Fruit fly (Drosophila melanogaster) whole organism, embryonic: Measurements from ENCODE around the gene nan.
A peak's percentile ranks its signal among the peaks of the same experiment; 100 is the strongest.

Experiments
- Adf1 ChIP-seq: fragments of 200-800 bp; sonication (Bioruptor generic); IDR thresholded peaks from 2 replicates; pipeline ENCODE4 v1.3.6; 2022; ENCODE audit warnings: missing biosample characterization, missing genetic modification characterization
- Atf6 ChIP-seq: fragments of 200-800 bp; sonication (Bioruptor generic); IDR thresholded peaks from 2 replicates; pipeline ENCODE4 v1.3.6; 2022; ENCODE audit warnings: missing biosample characterization, missing genetic modification characterization
- BEAF-32 ChIP-seq: fragments of 200-800 bp; sonication (Bioruptor generic); optimal IDR thresholded peaks from 3 replicates; lab custom pipeline; 2017; ENCODE audit warnings: missing biosample characterization, missing genetic modification characterization, mild to moderate bottlenecking, moderate library complexity, missing genetic modification reagents
- CG10267 ChIP-seq: fragments of 200-800 bp; sonication (Bioruptor generic); optimal IDR thresholded peaks from 2 replicates; lab custom pipeline; 2018; ENCODE audit warnings: missing biosample characterization, mild to moderate bottlenecking, missing genetic modification characterization, moderate library complexity
- CG10462 ChIP-seq: fragments of 200-800 bp; sonication (Bioruptor generic); optimal IDR thresholded peaks from 2 replicates; lab custom pipeline; 2016; ENCODE audit warnings: missing biosample characterization, missing genetic modification characterization
- CG11085 ChIP-seq: fragments of 200-800 bp; sonication (Bioruptor generic); IDR thresholded peaks from 2 replicates; pipeline ENCODE4 v1.3.6; 2022; ENCODE audit warnings: missing biosample characterization, missing genetic modification characterization
- CG12769 ChIP-seq: fragments of 200-800 bp; sonication (Bioruptor generic); optimal IDR thresholded peaks from 2 replicates; lab custom pipeline; 2019; ENCODE audit warnings: missing biosample characterization, mild to moderate bottlenecking, missing genetic modification characterization, moderate library complexity
- CG15073 ChIP-seq: fragments of 200-800 bp; sonication (Bioruptor generic); optimal IDR thresholded peaks from 2 replicates; lab custom pipeline; 2016; ENCODE audit warnings: missing biosample characterization, missing genetic modification characterization
- CG15479 ChIP-seq: fragments of 200-800 bp; sonication (Bioruptor generic); optimal IDR thresholded peaks from 3 replicates; lab custom pipeline; 2019; ENCODE audit warnings: missing biosample characterization, mild to moderate bottlenecking, missing genetic modification characterization, moderate library complexity
- CG15601 ChIP-seq: fragments of 200-800 bp; sonication (Bioruptor generic); optimal IDR thresholded peaks from 3 replicates; lab custom pipeline; 2019; ENCODE audit warnings: missing biosample characterization, mild to moderate bottlenecking, missing genetic modification characterization, moderate library complexity
- CG1603 ChIP-seq: fragments of 200-800 bp; sonication (Bioruptor generic); optimal IDR thresholded peaks from 2 replicates; lab custom pipeline; 2019; ENCODE audit warnings: missing biosample characterization, mild to moderate bottlenecking, missing genetic modification characterization, moderate library complexity
- CG16779 ChIP-seq: fragments of 200-800 bp; sonication (Bioruptor generic); IDR thresholded peaks from 2 replicates; pipeline ENCODE4 v1.3.6; 2022; ENCODE audit warnings: missing biosample characterization, missing genetic modification characterization
- CG33557 ChIP-seq: fragments of 200-800 bp; sonication (Bioruptor generic); optimal IDR thresholded peaks from 2 replicates; lab custom pipeline; 2019; ENCODE audit warnings: missing biosample characterization, mild to moderate bottlenecking, missing genetic modification characterization, moderate library complexity
- CG5180 ChIP-seq: fragments of 200-800 bp; sonication (Bioruptor generic); optimal IDR thresholded peaks from 3 replicates; lab custom pipeline; 2017; ENCODE audit warnings: missing biosample characterization, missing genetic modification characterization, mild to moderate bottlenecking, moderate library complexity, missing genetic modification reagents
- CG5953 ChIP-seq: fragments of 200-800 bp; sonication (Bioruptor generic); IDR thresholded peaks from 2 replicates; pipeline ENCODE4 v1.3.6; 2022; ENCODE audit warnings: missing biosample characterization, missing genetic modification characterization
- CG9797 ChIP-seq: fragments of 200-800 bp; sonication (Bioruptor generic); optimal IDR thresholded peaks from 3 replicates; lab custom pipeline; 2018; ENCODE audit warnings: missing biosample characterization, mild to moderate bottlenecking, missing genetic modification characterization
- CkIIα-i1 ChIP-seq: fragments of 200-800 bp; sonication (Bioruptor generic); IDR thresholded peaks from 2 replicates; pipeline ENCODE4 v1.3.6; 2022; ENCODE audit warnings: missing biosample characterization, missing genetic modification characterization
- Eip74EF ChIP-seq, 2 experiments: fragments of 200-800 bp in 1 of 2; fragments of >200 bp in 1 of 2; sonication (Bioruptor generic) in 1 of 2; optimal IDR thresholded peaks; 2 replicates each; lab custom pipeline; 2017 to 2019; ENCODE audit warnings: missing biosample characterization in 2 of 2, missing genetic modification characterization in 2 of 2, mild to moderate bottlenecking in 1 of 2, moderate library complexity in 1 of 2
- GATAe ChIP-seq: fragments of 200-800 bp; sonication (Bioruptor generic); conservative IDR thresholded peaks from 2 replicates; pipeline ENCODE4 v1.3.6; 2022; ENCODE audit warnings: missing biosample characterization, missing genetic modification characterization
- HHEX ChIP-seq: fragments of 200-800 bp; sonication (Bioruptor generic); optimal IDR thresholded peaks from 3 replicates; lab custom pipeline; 2017; ENCODE audit warnings: missing biosample characterization, mild to moderate bottlenecking, missing genetic modification characterization, missing genetic modification reagents
- HLH54F ChIP-seq: fragments of 200-800 bp; sonication (Bioruptor generic); optimal IDR thresholded peaks from 3 replicates; lab custom pipeline; 2016; ENCODE audit warnings: missing biosample characterization, missing genetic modification characterization
- Hand ChIP-seq: fragments of 200-800 bp; sonication (Bioruptor generic); optimal IDR thresholded peaks from 2 replicates; lab custom pipeline; 2017; ENCODE audit warnings: mild to moderate bottlenecking, missing biosample characterization, missing genetic modification reagents, missing genetic modification characterization
- Hr3 ChIP-seq: fragments of 200-800 bp; sonication (Bioruptor generic); optimal IDR thresholded peaks from 3 replicates; lab custom pipeline; 2016; ENCODE audit warnings: missing biosample characterization, missing genetic modification characterization
- Hr51 ChIP-seq, 2 experiments: fragments of 200-800 bp; sonication (Bioruptor generic); optimal IDR thresholded peaks; 2 replicates in 1 of 2; 3 replicates in 1 of 2; lab custom pipeline; 2016 to 2018; ENCODE audit warnings: missing biosample characterization in 2 of 2, missing genetic modification characterization in 2 of 2, mild to moderate bottlenecking in 1 of 2, moderate library complexity in 1 of 2
- Hr78 ChIP-seq, 2 experiments: fragments of 200-800 bp in 1 of 2; fragments of >200 bp in 1 of 2; sonication (Bioruptor generic) in 1 of 2; optimal IDR thresholded peaks; 2 replicates each; lab custom pipeline; 2017 to 2019; ENCODE audit warnings: missing biosample characterization in 2 of 2, missing genetic modification characterization in 2 of 2, mild to moderate bottlenecking in 1 of 2, moderate library complexity in 1 of 2
- Hsf ChIP-seq: fragments of 200-800 bp; sonication (Bioruptor generic); optimal IDR thresholded peaks from 3 replicates; lab custom pipeline; 2016; ENCODE audit warnings: missing biosample characterization, missing genetic modification characterization
- MBD-R2 ChIP-seq: fragments of 200-800 bp; sonication (Bioruptor generic); IDR thresholded peaks from 2 replicates; pipeline ENCODE4 v1.3.6; 2022; ENCODE audit warnings: missing biosample characterization, missing genetic modification characterization
- Max ChIP-seq: fragments of 200-800 bp; sonication (Bioruptor generic); optimal IDR thresholded peaks from 2 replicates; lab custom pipeline; 2016; ENCODE audit warnings: missing biosample characterization, mild to moderate bottlenecking, missing genetic modification characterization
- Pdp1 ChIP-seq, 2 experiments: fragments of 200-800 bp; sonication (Bioruptor generic); optimal IDR thresholded peaks; 3 replicates each; lab custom pipeline; 2016; ENCODE audit warnings: missing biosample characterization in 2 of 2, missing genetic modification characterization in 2 of 2, mild to moderate bottlenecking in 1 of 2, moderate library complexity in 1 of 2
- Ptx1 ChIP-seq: fragments of 200-800 bp; sonication (Bioruptor generic); IDR thresholded peaks from 2 replicates; pipeline ENCODE4 v1.3.6; 2022; ENCODE audit warnings: missing biosample characterization, missing genetic modification characterization
- Sry-δ ChIP-seq: fragments of 200-800 bp; sonication (Bioruptor generic); optimal IDR thresholded peaks from 2 replicates; lab custom pipeline; 2016; ENCODE audit warnings: missing biosample characterization, missing genetic modification characterization
- Trl ChIP-seq, 3 experiments: fragments of >200 bp in 2 of 3; fragments of 200-800 bp in 1 of 3; sonication (Bioruptor generic) in 1 of 3; optimal IDR thresholded peaks; 2 replicates in 1 of 3; 3 replicates in 2 of 3; lab custom pipeline; 2016 to 2017; ENCODE audit warnings: missing biosample characterization in 1 of 3, missing genetic modification characterization in 1 of 3
- Xrp1 ChIP-seq: fragments of 200-800 bp; sonication (Bioruptor generic); IDR thresholded peaks from 2 replicates; pipeline ENCODE4 v1.3.6; 2022; ENCODE audit warnings: missing biosample characterization, missing genetic modification characterization
- amos ChIP-seq: fragments of 200-800 bp; sonication (Bioruptor generic); IDR thresholded peaks from 2 replicates; pipeline ENCODE4 v1.3.6; 2022; ENCODE audit warnings: missing biosample characterization, missing genetic modification characterization; ENCODE audit not compliant: partially characterized antibody
- bigmax ChIP-seq: fragments of 200-800 bp; sonication (Bioruptor generic); optimal IDR thresholded peaks from 2 replicates; lab custom pipeline; 2018; ENCODE audit warnings: missing biosample characterization, mild to moderate bottlenecking, missing genetic modification characterization
- ci ChIP-seq: fragments of 200-800 bp; sonication (Bioruptor generic); IDR thresholded peaks from 3 replicates; pipeline ENCODE4 v1.3.6; 2022; ENCODE audit warnings: missing biosample characterization, missing genetic modification characterization
- nom ChIP-seq: fragments of 200-800 bp; sonication (Bioruptor generic); optimal IDR thresholded peaks from 2 replicates; lab custom pipeline; 2017; ENCODE audit warnings: missing biosample characterization, missing genetic modification characterization, mild to moderate bottlenecking, moderate library complexity, missing genetic modification reagents
- peb ChIP-seq: fragments of 200-800 bp; sonication (Bioruptor generic); IDR thresholded peaks from 2 replicates; pipeline ENCODE4 v1.3.6; 2022; ENCODE audit warnings: missing biosample characterization, missing genetic modification characterization
- phol ChIP-seq: fragments of 200-800 bp; sonication (Bioruptor generic); optimal IDR thresholded peaks from 3 replicates; lab custom pipeline; 2018; ENCODE audit warnings: missing biosample characterization, mild to moderate bottlenecking, missing genetic modification characterization, moderate library complexity
- rib ChIP-seq: fragments of 200-800 bp; sonication (Bioruptor generic); IDR thresholded peaks from 2 replicates; pipeline ENCODE4 v1.3.6; 2022; ENCODE audit warnings: missing biosample characterization, missing genetic modification characterization
- row ChIP-seq: fragments of 200-800 bp; sonication (Bioruptor generic); IDR thresholded peaks from 3 replicates; pipeline ENCODE4 v1.3.6; 2022; ENCODE audit warnings: missing biosample characterization, missing genetic modification characterization
- sim ChIP-seq: fragments of 200-800 bp; sonication (Bioruptor generic); IDR thresholded peaks from 2 replicates; pipeline ENCODE4 v1.3.6; 2022; ENCODE audit warnings: missing biosample characterization, missing genetic modification characterization
- sisA ChIP-seq: fragments of 200-800 bp; sonication (Bioruptor generic); IDR thresholded peaks from 2 replicates; pipeline ENCODE4 v1.3.6; 2022; ENCODE audit warnings: missing biosample characterization, missing genetic modification characterization
- tio ChIP-seq: fragments of 200-800 bp; sonication (Bioruptor generic); optimal IDR thresholded peaks from 2 replicates; lab custom pipeline; 2017; ENCODE audit warnings: missing biosample characterization, missing genetic modification characterization, inconsistent platforms
- tup ChIP-seq: fragments of 200-800 bp; sonication (Bioruptor generic); optimal IDR thresholded peaks from 2 replicates; lab custom pipeline; 2016; ENCODE audit warnings: missing biosample characterization, mild to moderate bottlenecking, missing genetic modification characterization, moderate library complexity
- wdn ChIP-seq: fragments of 200-800 bp; sonication (Bioruptor generic); IDR thresholded peaks from 2 replicates; pipeline ENCODE4 v1.3.6; 2022; ENCODE audit warnings: missing biosample characterization, missing genetic modification characterization
- zfh1 ChIP-seq: fragments of 200-800 bp; sonication (Bioruptor generic); IDR thresholded peaks from 3 replicates; pipeline ENCODE4 v1.3.6; 2022; ENCODE audit warnings: missing biosample characterization, missing genetic modification characterization

Gene nan

dm6 chr3L:14219422-14219853 lies 30.0 kb upstream of the nan start (continued):
- TF ChIP-seq Adf1: peak; percentile 91
- TF ChIP-seq, all 482 proteins: peak for 47

- TF ChIP-seq Pdp1 (GFP tag; optimal IDR thresholded peaks at IDR 0.05; lab: Kevin White, UChicago): peak; percentile 2 to 35
- TF ChIP-seq tio (GFP tag; lab: Kevin White, UChicago): peak; percentile 37
- no peak for TF ChIP-seq row (GFP tag; lab: Robert Waterston, UW)
- no peak for TF ChIP-seq Max (GFP tag; lab: Kevin White, UChicago)
- no peak; the same call in 1 of the 2 replicates for TF ChIP-seq CG11085 (GFP tag; lab: Robert Waterston, UW)
- peak; percentile 13 for TF ChIP-seq HLH54F
- TF ChIP-seq Hr78 (GFP tag; optimal IDR thresholded peaks at IDR 0.05; lab: Kevin White, UChicago): no peak
- TF ChIP-seq Atf6 (GFP tag; lab: Robert Waterston, UW): no peak
- no peak for TF ChIP-seq phol (tag; lab: Kevin White, UChicago)
- TF ChIP-seq Sry-δ (GFP tag; lab: Kevin White, UChicago): no peak
- TF ChIP-seq amos (GFP tag; lab: Robert Waterston, UW): no peak
- peak; percentile 3 for TF ChIP-seq Hsf (GFP tag; lab: Kevin White, UChicago)
- TF ChIP-seq Trl (optimal IDR thresholded peaks at IDR 0.05; lab: Kevin White, UChicago): no peak
- TF ChIP-seq Trl (GFP tag; optimal IDR thresholded peaks at IDR 0.05; lab: Kevin White, UChicago): peak; percentile 47
- no peak for TF ChIP-seq CG10267
- no peak for TF ChIP-seq peb (GFP tag; lab: Robert Waterston, UW)
- peak; percentile 58 for TF ChIP-seq CG5180 (GFP tag; lab: Kevin White, UChicago)
- no peak for TF ChIP-seq zfh1
- TF ChIP-seq Eip74EF (GFP tag; optimal IDR thresholded peaks at IDR 0.05; lab: Kevin White, UChicago): no peak
- TF ChIP-seq Hand (GFP tag; lab: Kevin White, UChicago): no peak
- TF ChIP-seq bigmax (GFP tag; lab: Kevin White, UChicago): peak; percentile 6
- TF ChIP-seq rib: no peak
- peak; percentile 14; the same call in 1 of the 3 replicates for TF ChIP-seq ci (GFP tag; lab: Robert Waterston, UW)
- TF ChIP-seq CG15073: no peak
- peak; percentile 6 for TF ChIP-seq CG10462
- no peak for TF ChIP-seq nom
- peak; percentile 24; the same call in 1 of the 2 replicates for TF ChIP-seq MBD-R2 (GFP tag; lab: Robert Waterston, UW)
- no peak for TF ChIP-seq sisA (GFP tag; lab: Robert Waterston, UW)
- no peak for TF ChIP-seq CG16779 (GFP tag; lab: Robert Waterston, UW)
- no peak for TF ChIP-seq Ptx1 (GFP tag; lab: Robert Waterston, UW)
- no peak for TF ChIP-seq tup (GFP tag; lab: Kevin White, UChicago)
- TF ChIP-seq CG15601 (tag; lab: Kevin White, UChicago): peak; percentile 23
- no peak for TF ChIP-seq sim (GFP tag; lab: Robert Waterston, UW)
- peak in 1 of 2 experiments; percentile 19 for TF ChIP-seq Hr51 (GFP tag; optimal IDR thresholded peaks at IDR 0.05; lab: Kevin White, UChicago)
- peak; percentile 76 for TF ChIP-seq HHEX (GFP tag; lab: Kevin White, UChicago)
- peak; percentile 81 for TF ChIP-seq CG12769 (tag; lab: Kevin White, UChicago)
- peak; percentile 21; the same call in 1 of the 2 replicates for TF ChIP-seq wdn (GFP tag; lab: Robert Waterston, UW)
- no peak for TF ChIP-seq GATAe (GFP tag; lab: Robert Waterston, UW)
- TF ChIP-seq CG1603 (tag; lab: Kevin White, UChicago): peak; percentile 24
- TF ChIP-seq CG15479 (GFP tag; lab: Kevin White, UChicago): no peak
- TF ChIP-seq CG9797 (GFP tag; lab: Kevin White, UChicago): no peak
- TF ChIP-seq CkIIα-i1 (GFP tag; lab: Robert Waterston, UW): no peak
- no peak for TF ChIP-seq Hr3 (GFP tag; lab: Kevin White, UChicago)
- TF ChIP-seq Xrp1: no peak
- no peak for TF ChIP-seq CG33557 (GFP tag; lab: Kevin White, UChicago)
- no peak for TF ChIP-seq CG5953 (GFP tag; lab: Robert Waterston, UW)
- TF ChIP-seq BEAF-32 (GFP tag; lab: Kevin White, UChicago): no peak
These were observed 28.3 kb upstream of the nan start, which contains the start of gene CG7768 for dm6 chr3L:14217677-14218254. Gene CG7768 (plus strand): TSS chr3L:14218204.
